Worm (Caenorhabditis elegans) whole organism, L1 larva: ENCODE results near the gene tric-1B.1.

Experiments
- C34B4.2 ChIP-seq: sonication (generic microtip); optimal IDR thresholded peaks from 2 replicates; lab custom pipeline; 2017; ENCODE audit warnings: mild to moderate bottlenecking, missing genetic modification characterization, missing compliant biosample characterization
- ama-1 ChIP-seq: fragments of 150-350 bp; optimal IDR thresholded peaks from 2 replicates; lab custom pipeline; 2014
- blmp-1 ChIP-seq: fragments of 150-350 bp; optimal IDR thresholded peaks from 2 replicates; lab custom pipeline; 2014; ENCODE audit warnings: missing biosample characterization, missing genetic modification characterization
- ceh-63 ChIP-seq: fragments of 200-800 bp; sonication (Bioruptor generic); optimal IDR thresholded peaks from 2 replicates; lab custom pipeline; 2018; ENCODE audit warnings: mild to moderate bottlenecking, missing genetic modification characterization, missing compliant biosample characterization
- efl-3 ChIP-seq: fragments of 200-800 bp; sonication (Bioruptor generic); optimal IDR thresholded peaks from 2 replicates; lab custom pipeline; 2018; ENCODE audit warnings: mild to moderate bottlenecking, missing genetic modification characterization, missing compliant biosample characterization
- fkh-8 ChIP-seq: sonication (generic microtip); optimal IDR thresholded peaks from 2 replicates; lab custom pipeline; 2016; ENCODE audit warnings: mild to moderate bottlenecking, missing genetic modification characterization, missing compliant biosample characterization
- lir-3 ChIP-seq: sonication (generic microtip); optimal IDR thresholded peaks from 2 replicates; lab custom pipeline; 2016; ENCODE audit warnings: mild to moderate bottlenecking, missing genetic modification characterization, moderate library complexity, missing compliant biosample characterization; ENCODE audit not compliant: poor library complexity
- nhr-11 ChIP-seq: fragments of 150-350 bp; optimal IDR thresholded peaks from 2 replicates; lab custom pipeline; 2014; ENCODE audit warnings: missing biosample characterization, missing genetic modification characterization
- nhr-12 ChIP-seq: sonication (generic microtip); optimal IDR thresholded peaks from 2 replicates; lab custom pipeline; 2017; ENCODE audit warnings: missing biosample characterization, missing genetic modification characterization
- nhr-28 ChIP-seq: fragments of 150-350 bp; optimal IDR thresholded peaks from 2 replicates; lab custom pipeline; 2014; ENCODE audit warnings: missing biosample characterization, missing genetic modification characterization
- nhr-77 ChIP-seq: fragments of 150-350 bp; optimal IDR thresholded peaks from 2 replicates; lab custom pipeline; 2014; ENCODE audit warnings: missing biosample characterization, missing genetic modification characterization
- pag-3 ChIP-seq: sonication (generic microtip); optimal IDR thresholded peaks from 2 replicates; lab custom pipeline; 2017; ENCODE audit warnings: missing genetic modification characterization, mild to moderate bottlenecking, missing compliant biosample characterization, antibody characterized with exemption, borderline replicate concordance; ENCODE audit not compliant: insufficient read depth
- snpc-4 ChIP-seq: fragments of 150-350 bp; optimal IDR thresholded peaks from 2 replicates; lab custom pipeline; 2014; ENCODE audit warnings: missing biosample characterization, missing genetic modification characterization
- sptf-1 ChIP-seq: fragments of 150-350 bp; optimal IDR thresholded peaks from 2 replicates; lab custom pipeline; 2014; ENCODE audit warnings: missing biosample characterization, missing genetic modification characterization

DNA sequence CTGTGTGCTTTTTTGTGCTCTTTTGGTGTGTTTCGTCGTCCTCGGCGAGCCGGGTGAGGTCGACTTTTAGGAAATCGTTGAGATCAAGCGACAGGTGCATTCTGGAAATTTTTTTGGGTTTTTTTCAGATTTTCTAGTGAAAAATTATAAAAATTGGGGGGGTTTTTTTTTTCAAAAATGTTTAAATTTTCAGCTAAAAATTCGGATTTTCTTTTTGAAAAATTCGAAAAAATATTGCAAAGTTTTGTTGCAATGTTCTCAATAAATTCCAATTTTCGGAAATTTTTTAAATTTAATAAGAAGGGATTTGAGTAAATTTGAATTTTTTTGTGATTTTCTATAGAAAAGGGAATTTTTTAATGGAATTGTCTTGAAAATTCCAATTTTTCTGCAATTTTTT is 8.9 kb upstream of the tric-1B.1 start, which contains the start of gene Y57A10A.27:
- TF ChIP-seq nhr-12 (no peak), nhr-77 (tag; lab: Kevin White, UChicago) (no peak), nhr-28 (tag; lab: Kevin White, UChicago) (no peak), nhr-11 (tag; lab: Kevin White, UChicago) (no peak), C34B4.2 (tag; lab: Kevin White, UChicago) (no peak), pag-3 (tag; lab: Kevin White, UChicago) (no peak), efl-3 (GFP tag; lab: Kevin White, UChicago) (no peak), ama-1 (lab: Kevin White, UChicago) (no peak), sptf-1 (tag; lab: Kevin White, UChicago) (no peak), blmp-1 (tag; lab: Kevin White, UChicago) (no peak), lir-3 (tag; lab: Kevin White, UChicago) (no peak), ceh-63 (GFP tag; lab: Kevin White, UChicago) (no peak), fkh-8 (no peak), snpc-4 (tag; lab: Kevin White, UChicago) (no peak)
